Worm (Caenorhabditis elegans): ENCODE results near the gene arrd-22.
"Not testable (repeated sequence)": the region's sequence is repeated elsewhere in the genome, so short reads cannot be mapped to it uniquely, and the experiment has no call there.

The arrd-22 gene

DNA sequence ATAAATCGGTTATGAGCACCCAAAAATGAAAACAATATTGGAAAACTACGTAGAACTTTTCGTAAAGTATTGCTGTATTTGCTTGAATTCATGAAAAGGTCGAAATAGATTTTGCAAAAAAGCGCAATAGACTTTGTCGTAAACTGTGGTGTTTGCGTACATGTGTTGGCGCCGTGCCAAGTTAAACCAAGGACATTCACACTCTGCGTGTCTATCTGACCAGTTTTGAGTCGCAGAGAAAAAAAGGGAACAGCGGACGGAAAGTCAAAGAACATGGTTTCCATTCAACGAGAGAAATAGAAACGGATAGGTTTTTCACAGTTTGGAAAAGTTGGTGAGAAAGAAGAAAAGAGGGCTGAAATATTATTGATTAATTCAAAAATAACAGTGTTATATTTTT is 19.3 kb upstream of the arrd-22 start (continued):
- TF ChIP-seq snpc-1.1 (tag; optimal IDR thresholded peaks at IDR 0.05; ENCODE audit: insufficient read depth): no peak
- TF ChIP-seq ceh-58 (GFP tag; IDR thresholded peaks at IDR 0.05): no peak
- TF ChIP-seq ztf-26 (tag; optimal IDR thresholded peaks at IDR 0.05): peak; percentile 53
- TF ChIP-seq C06A6.2 (GFP tag; conservative IDR thresholded peaks at IDR 0.05): peak; percentile 44; the same call in 1 of the 2 replicates
- TF ChIP-seq mxl-1 (tag; optimal IDR thresholded peaks at IDR 0.05): no peak
- TF ChIP-seq ztf-22 (GFP tag; optimal IDR thresholded peaks at IDR 0.05): no peak
- no peak for TF ChIP-seq let-607 (tag; optimal IDR thresholded peaks at IDR 0.05)
- no peak for TF ChIP-seq lin-40 (tag; optimal IDR thresholded peaks at IDR 0.05)
- no peak for TF ChIP-seq chd-7 (tag; optimal IDR thresholded peaks at IDR 0.05)
- TF ChIP-seq dpl-1 (GFP tag; optimal IDR thresholded peaks at IDR 0.05): no peak
- no peak for TF ChIP-seq F57C9.4 (tag; optimal IDR thresholded peaks at IDR 0.05)
- TF ChIP-seq ztf-18 (tag; optimal IDR thresholded peaks at IDR 0.05): no peak
- TF ChIP-seq dox-1 (GFP tag; IDR thresholded peaks at IDR 0.05): no peak
- peak; percentile 78 for TF ChIP-seq somi-1 (GFP tag; optimal IDR thresholded peaks at IDR 0.05)
- no peak for TF ChIP-seq Y53F4B.3 (GFP tag; IDR thresholded peaks at IDR 0.05)
- TF ChIP-seq nfya-2 (GFP tag; IDR thresholded peaks at IDR 0.05): no peak
- TF ChIP-seq pbrm-1 (GFP tag; IDR thresholded peaks at IDR 0.05): no peak
- TF ChIP-seq ceh-40 (GFP tag; IDR thresholded peaks at IDR 0.05): no peak
- TF ChIP-seq nhr-179 (tag; optimal IDR thresholded peaks at IDR 0.05): no peak
- no peak for TF ChIP-seq madf-6 (GFP tag; IDR thresholded peaks at IDR 0.05)
- TF ChIP-seq F52B5.7 (tag; optimal IDR thresholded peaks at IDR 0.05): no peak

DNA sequence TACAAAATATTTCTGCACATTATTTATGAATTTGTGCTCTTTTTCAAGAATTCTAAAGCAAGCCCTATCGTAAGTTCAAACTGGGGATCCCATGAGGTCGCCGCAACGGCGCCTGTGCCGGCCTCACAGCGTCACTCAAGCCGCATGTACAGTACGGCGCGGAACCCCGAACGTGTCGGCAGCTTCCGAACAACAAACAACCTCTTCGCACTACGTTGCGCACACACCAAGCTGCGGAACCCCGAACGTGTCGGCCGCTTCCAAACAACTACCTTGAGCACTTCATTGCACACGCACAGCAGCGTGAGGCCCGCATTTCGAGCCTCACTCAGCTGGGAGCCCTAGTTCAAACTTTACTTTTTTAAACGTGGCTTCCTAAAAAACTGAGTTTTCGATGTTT is 16.3 kb upstream of the arrd-22 start:
- no peak for TF ChIP-seq lin-35 (GFP tag; optimal IDR thresholded peaks at IDR 0.05)
- TF ChIP-seq dpff-1 (tag; optimal IDR thresholded peaks at IDR 0.05): no peak
- no peak for TF ChIP-seq ceh-40 (GFP tag; IDR thresholded peaks at IDR 0.05)
- TF ChIP-seq nfyb-1 (GFP tag; IDR thresholded peaks at IDR 0.05): no peak
- TF ChIP-seq zfh-2 (GFP tag; conservative IDR thresholded peaks at IDR 0.05): peak; percentile 70
- TF ChIP-seq gei-17 (GFP tag; optimal IDR thresholded peaks at IDR 0.05): no peak
- no peak for TF ChIP-seq attf-3 (GFP tag; conservative IDR thresholded peaks at IDR 0.05)
- no peak for TF ChIP-seq snpc-4 (GFP tag; optimal IDR thresholded peaks at IDR 0.05)
- TF ChIP-seq snpc-4 (tag; optimal IDR thresholded peaks at IDR 0.05): peak in 1 of 4 experiments; percentile 75

DNA sequence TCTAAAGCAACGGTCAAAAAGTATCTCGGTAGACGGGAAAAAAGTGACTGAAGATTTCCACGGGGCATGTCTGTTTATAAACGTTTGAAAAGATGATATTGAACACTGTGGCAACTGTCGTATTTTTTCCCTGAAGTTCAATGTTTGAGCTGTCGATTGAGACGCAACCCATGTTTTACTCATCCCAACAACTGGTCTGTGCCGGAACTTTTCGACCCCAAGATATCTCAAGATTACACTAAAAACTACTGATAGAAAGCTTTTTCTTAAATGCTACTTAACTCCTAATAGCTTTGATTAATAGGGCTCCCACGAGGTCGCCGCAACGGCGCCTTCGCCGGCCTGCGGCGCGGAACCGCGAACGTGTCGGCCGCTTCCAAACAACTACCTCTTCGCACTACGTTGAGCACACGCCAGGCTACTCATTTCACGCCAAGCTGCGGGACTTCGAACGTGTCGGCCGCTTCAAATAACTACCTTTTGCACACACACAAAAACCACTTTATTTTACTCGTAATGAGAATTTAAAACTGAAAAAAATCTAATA is 15.6 kb upstream of the arrd-22 start, which contains the start of gene T20D4.15:
TSS of gene T20D4.15 (minus strand) at position 51 of the 547 bp plus-strand sequence.
- TF ChIP-seq nhr-179 (tag; optimal IDR thresholded peaks at IDR 0.05) (no peak), zfh-2 (GFP tag; conservative IDR thresholded peaks at IDR 0.05) (peak; percentile 73)

- not testable (repeated sequence) for TF ChIP-seq sptf-2 (GFP tag; optimal IDR thresholded peaks at IDR 0.05); madf-8 (GFP tag; conservative IDR thresholded peaks at IDR 0.05); nhr-80 (tag; optimal IDR thresholded peaks at IDR 0.05)
Measured at ce11 chrV:3396765-3397164, 13.6 kb upstream of the arrd-22 start, which contains the start of gene T20D4.12. Gene T20D4.12, plus strand, starts transcription at chrV:3397065.

DNA sequence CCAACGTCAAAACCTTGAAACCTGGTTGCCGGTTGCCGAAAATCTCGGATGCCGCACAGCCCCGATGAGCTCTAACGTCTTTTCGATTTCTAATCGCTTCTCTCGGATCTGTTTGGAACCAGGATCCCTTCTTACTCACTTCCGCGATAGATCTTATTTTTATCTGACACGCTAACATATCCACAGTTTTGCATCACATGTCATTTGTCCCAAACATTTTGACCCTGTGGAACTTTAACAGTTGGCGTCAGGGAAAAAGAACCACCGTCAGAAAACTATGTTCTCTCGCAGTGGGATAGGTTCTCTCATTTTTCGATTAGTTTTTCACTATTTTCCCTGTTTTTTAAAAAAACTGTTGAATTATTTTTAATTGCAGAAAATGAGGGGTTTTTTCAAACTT is 12.0 kb upstream of the arrd-22 start, which contains the start of gene T20D4.11:
TSS of gene T20D4.11 (plus strand) at position 377 of the 400 bp plus-strand sequence.
- TF ChIP-seq unc-130 (GFP tag; optimal IDR thresholded peaks at IDR 0.05): no peak
- no peak for TF ChIP-seq hrde-1 (tag; optimal IDR thresholded peaks at IDR 0.05; ENCODE audit: borderline replicate concordance)
- TF ChIP-seq cebp-1 (GFP tag; IDR thresholded peaks at IDR 0.05): no peak
- no peak for TF ChIP-seq cebp-1 (tag; optimal IDR thresholded peaks at IDR 0.05)
- TF ChIP-seq rec-8 (tag; optimal IDR thresholded peaks at IDR 0.05): no peak
- TF ChIP-seq ztf-22 (GFP tag; optimal IDR thresholded peaks at IDR 0.05): no peak

All from whole organism, young adult.